Worm (Caenorhabditis elegans) whole organism, L1 larva: ENCODE data around the gene gly-12.

ENCODE experiments used
- blmp-1 ChIP-seq: fragments of 150-350 bp; optimal IDR thresholded peaks from 2 replicates; lab custom pipeline; 2014; ENCODE audit warnings: missing biosample characterization, missing genetic modification characterization
- ceh-88 ChIP-seq: fragments of 200-800 bp; sonication (Bioruptor generic); IDR thresholded peaks from 2 replicates; pipeline ENCODE4 v1.3.6; 2022; ENCODE audit warnings: missing genetic modification characterization, missing compliant biosample characterization
- egl-27 ChIP-seq, 2 experiments: fragments of 150-350 bp in 1 of 2; sonication (generic microtip); optimal IDR thresholded peaks; 3 replicates each; lab custom pipeline; 2017 to 2018; ENCODE audit warnings: missing biosample characterization in 2 of 2, missing genetic modification characterization in 2 of 2, missing genetic modification reagents in 2 of 2
- fkh-10 ChIP-seq: sonication (generic microtip); optimal IDR thresholded peaks from 2 replicates; lab custom pipeline; 2017; ENCODE audit warnings: missing biosample characterization, missing genetic modification reagents, missing genetic modification characterization
- jun-1 ChIP-seq: fragments of 150-350 bp; optimal IDR thresholded peaks from 2 replicates; lab custom pipeline; 2014; ENCODE audit warnings: missing biosample characterization, missing genetic modification reagents, missing genetic modification characterization
- lin-13 ChIP-seq: fragments of 150-350 bp; optimal IDR thresholded peaks from 2 replicates; lab custom pipeline; 2014; ENCODE audit warnings: missing biosample characterization, missing genetic modification reagents, missing genetic modification characterization
- nhr-19 ChIP-seq: fragments of 200-800 bp; sonication (Bioruptor generic); conservative IDR thresholded peaks from 2 replicates; pipeline ENCODE4 v1.3.6; 2022; ENCODE audit warnings: missing genetic modification characterization, missing compliant biosample characterization
- pax-3 ChIP-seq: fragments of 200-800 bp; sonication (Bioruptor generic); optimal IDR thresholded peaks from 2 replicates; lab custom pipeline; 2018; ENCODE audit warnings: mild to moderate bottlenecking, missing genetic modification characterization, moderate library complexity, missing compliant biosample characterization
- skn-1 ChIP-seq: fragments of 150-350 bp; optimal IDR thresholded peaks from 2 replicates; lab custom pipeline; 2014; ENCODE audit warnings: missing biosample characterization, missing genetic modification characterization
- snpc-4 ChIP-seq: fragments of 150-350 bp; optimal IDR thresholded peaks from 2 replicates; lab custom pipeline; 2014; ENCODE audit warnings: missing biosample characterization, missing genetic modification characterization

- TF ChIP-seq fkh-10: no peak
- no peak for TF ChIP-seq blmp-1 (tag; lab: Kevin White, UChicago)
- TF ChIP-seq skn-1 (tag; lab: Kevin White, UChicago): no peak
- no peak for TF ChIP-seq jun-1 (tag; lab: Kevin White, UChicago)
- TF ChIP-seq egl-27 (tag; optimal IDR thresholded peaks at IDR 0.05; lab: Kevin White, UChicago): no peak
- TF ChIP-seq ceh-88 (GFP tag; lab: Robert Waterston, UW): no peak
- no peak for TF ChIP-seq pax-3
- no peak for TF ChIP-seq snpc-4
- TF ChIP-seq nhr-19: no peak
- TF ChIP-seq lin-13 (GFP tag; lab: Kevin White, UChicago): no peak
These were observed 47.0 kb downstream of the gly-12 start, which contains the start of gene ceh-14 for ce11 chrX:7532632-7533031.
